Fruit fly (Drosophila melanogaster) whole organism, embryonic: ENCODE results near the gene Usp8.

Experiments
- Ada2b ChIP-seq: fragments of 200-800 bp; sonication (Bioruptor generic); IDR thresholded peaks from 2 replicates; pipeline ENCODE4 v1.3.6; 2022; ENCODE audit warnings: missing biosample characterization, missing genetic modification characterization
- Atf-2 ChIP-seq: fragments of 200-800 bp; sonication (Bioruptor generic); optimal IDR thresholded peaks from 2 replicates; lab custom pipeline; 2016; ENCODE audit warnings: missing biosample characterization, missing genetic modification characterization
- CG10654 ChIP-seq: fragments of 200-800 bp; sonication (Bioruptor generic); optimal IDR thresholded peaks from 2 replicates; lab custom pipeline; 2016; ENCODE audit warnings: missing biosample characterization, missing genetic modification characterization
- CG11085 ChIP-seq: fragments of 200-800 bp; sonication (Bioruptor generic); IDR thresholded peaks from 2 replicates; pipeline ENCODE4 v1.3.6; 2022; ENCODE audit warnings: missing biosample characterization, missing genetic modification characterization
- CG11093 ChIP-seq: fragments of 200-800 bp; sonication (Bioruptor generic); IDR thresholded peaks from 3 replicates; pipeline ENCODE4 v1.3.6; 2022; ENCODE audit warnings: missing biosample characterization, missing genetic modification characterization
- CG12155 ChIP-seq: fragments of 200-800 bp; sonication (Bioruptor generic); optimal IDR thresholded peaks from 3 replicates; lab custom pipeline; 2016; ENCODE audit warnings: missing biosample characterization, missing genetic modification characterization
- CG12769 ChIP-seq: fragments of 200-800 bp; sonication (Bioruptor generic); optimal IDR thresholded peaks from 2 replicates; lab custom pipeline; 2019; ENCODE audit warnings: missing biosample characterization, mild to moderate bottlenecking, missing genetic modification characterization, moderate library complexity
- CG14441 ChIP-seq: fragments of 200-800 bp; sonication (Bioruptor generic); IDR thresholded peaks from 2 replicates; pipeline ENCODE4 v1.3.6; 2022; ENCODE audit warnings: missing biosample characterization, missing genetic modification characterization
- CG14667 ChIP-seq: fragments of 200-800 bp; sonication (Bioruptor generic); IDR thresholded peaks from 2 replicates; pipeline ENCODE4 v1.3.6; 2022; ENCODE audit warnings: missing biosample characterization, missing genetic modification characterization
- CG15601 ChIP-seq: fragments of 200-800 bp; sonication (Bioruptor generic); optimal IDR thresholded peaks from 3 replicates; lab custom pipeline; 2019; ENCODE audit warnings: missing biosample characterization, mild to moderate bottlenecking, missing genetic modification characterization, moderate library complexity
- CG15696 ChIP-seq: fragments of 200-800 bp; sonication (Bioruptor generic); optimal IDR thresholded peaks from 2 replicates; lab custom pipeline; 2019; ENCODE audit warnings: missing biosample characterization, mild to moderate bottlenecking, missing genetic modification characterization, moderate library complexity
- CG16813 ChIP-seq: fragments of 200-800 bp; sonication (Bioruptor generic); IDR thresholded peaks from 3 replicates; pipeline ENCODE4 v1.3.6; 2022; ENCODE audit warnings: missing biosample characterization, missing genetic modification characterization; ENCODE audit not compliant: partially characterized antibody
- CG17186 ChIP-seq: fragments of 200-800 bp; sonication (Bioruptor generic); optimal IDR thresholded peaks from 3 replicates; lab custom pipeline; 2017; ENCODE audit warnings: missing biosample characterization, missing genetic modification reagents, missing genetic modification characterization
- CG17802 ChIP-seq: fragments of 200-800 bp; sonication (Bioruptor generic); optimal IDR thresholded peaks from 2 replicates; lab custom pipeline; 2018; ENCODE audit warnings: missing biosample characterization, mild to moderate bottlenecking, missing genetic modification characterization, moderate library complexity
- CG2875 ChIP-seq: fragments of 200-800 bp; sonication (Bioruptor generic); optimal IDR thresholded peaks from 2 replicates; lab custom pipeline; 2017; ENCODE audit warnings: missing biosample characterization, mild to moderate bottlenecking, missing genetic modification characterization, missing genetic modification reagents
- CG42726 ChIP-seq: fragments of 200-800 bp; sonication (Bioruptor generic); IDR thresholded peaks from 2 replicates; pipeline ENCODE4 v1.3.6; 2022; ENCODE audit warnings: missing biosample characterization, missing genetic modification characterization; ENCODE audit not compliant: partially characterized antibody
- CG4328 ChIP-seq: fragments of 200-800 bp; sonication (Bioruptor generic); optimal IDR thresholded peaks from 3 replicates; lab custom pipeline; 2017; ENCODE audit warnings: missing biosample characterization, missing genetic modification reagents, missing genetic modification characterization
- CG4854 ChIP-seq: fragments of 200-800 bp; sonication (Bioruptor generic); optimal IDR thresholded peaks from 2 replicates; lab custom pipeline; 2016; ENCODE audit warnings: missing biosample characterization, missing genetic modification characterization, inconsistent platforms
- CG6765 ChIP-seq: fragments of 200-800 bp; sonication (Bioruptor generic); optimal IDR thresholded peaks from 3 replicates; lab custom pipeline; 2017; ENCODE audit warnings: missing biosample characterization, mild to moderate bottlenecking, missing genetic modification characterization
- CG7372 ChIP-seq: fragments of 200-800 bp; sonication (Bioruptor generic); IDR thresholded peaks from 2 replicates; pipeline ENCODE4 v1.3.6; 2022; ENCODE audit warnings: missing biosample characterization, missing genetic modification characterization
- CG9727 ChIP-seq: fragments of 200-800 bp; sonication (Bioruptor generic); optimal IDR thresholded peaks from 3 replicates; lab custom pipeline; 2017; ENCODE audit warnings: missing biosample characterization, mild to moderate bottlenecking, missing genetic modification characterization
- CG9876 ChIP-seq: fragments of 200-800 bp; sonication (Bioruptor generic); optimal IDR thresholded peaks from 2 replicates; lab custom pipeline; 2016; ENCODE audit warnings: missing biosample characterization, missing genetic modification characterization
- Ets65A ChIP-seq: fragments of 200-800 bp; sonication (Bioruptor generic); peaks from one replicate; lab custom pipeline; 2016; ENCODE audit warnings: missing biosample characterization, missing genetic modification characterization
- HLH54F ChIP-seq: fragments of 200-800 bp; sonication (Bioruptor generic); optimal IDR thresholded peaks from 3 replicates; lab custom pipeline; 2016; ENCODE audit warnings: missing biosample characterization, missing genetic modification characterization
- Hsf ChIP-seq: fragments of 200-800 bp; sonication (Bioruptor generic); optimal IDR thresholded peaks from 3 replicates; lab custom pipeline; 2016; ENCODE audit warnings: missing biosample characterization, missing genetic modification characterization
- Lpt ChIP-seq: fragments of >200 bp; optimal IDR thresholded peaks from 2 replicates; lab custom pipeline; 2018; ENCODE audit warnings: missing biosample characterization, missing genetic modification characterization
- Mes4 ChIP-seq: fragments of 200-800 bp; sonication (Bioruptor generic); optimal IDR thresholded peaks from 2 replicates; lab custom pipeline; 2016; ENCODE audit warnings: missing biosample characterization, missing genetic modification characterization
- Oaz ChIP-seq: fragments of 200-800 bp; sonication (Bioruptor generic); IDR thresholded peaks from 2 replicates; pipeline ENCODE4 v1.3.6; 2022; ENCODE audit warnings: missing biosample characterization, missing genetic modification characterization
- Rx ChIP-seq: fragments of 200-800 bp; sonication (Bioruptor generic); IDR thresholded peaks from 2 replicates; pipeline ENCODE4 v1.3.6; 2022; ENCODE audit warnings: missing biosample characterization, missing genetic modification characterization
- Sox102F ChIP-seq: fragments of 200-800 bp; sonication (Bioruptor generic); optimal IDR thresholded peaks from 2 replicates; lab custom pipeline; 2018; ENCODE audit warnings: missing biosample characterization, mild to moderate bottlenecking, missing genetic modification characterization, moderate library complexity
- Taf1 ChIP-seq: fragments of 200-800 bp; sonication (Bioruptor generic); IDR thresholded peaks from 2 replicates; pipeline ENCODE4 v1.3.6; 2022; ENCODE audit warnings: missing biosample characterization, missing genetic modification characterization
- Trl ChIP-seq, 3 experiments: fragments of >200 bp in 2 of 3; fragments of 200-800 bp in 1 of 3; sonication (Bioruptor generic) in 1 of 3; optimal IDR thresholded peaks; 2 replicates in 1 of 3; 3 replicates in 2 of 3; lab custom pipeline; 2016 to 2017; ENCODE audit warnings: missing biosample characterization in 1 of 3, missing genetic modification characterization in 1 of 3
- caup ChIP-seq: fragments of 200-800 bp; sonication (Bioruptor generic); optimal IDR thresholded peaks from 3 replicates; lab custom pipeline; 2017; ENCODE audit warnings: missing biosample characterization, mild to moderate bottlenecking, missing genetic modification characterization, moderate library complexity; ENCODE audit not compliant: severe bottlenecking
- crp ChIP-seq, 2 experiments: fragments of 200-800 bp; sonication (Bioruptor generic); optimal IDR thresholded peaks; 2 replicates in 1 of 2; 3 replicates in 1 of 2; lab custom pipeline; 2017; ENCODE audit warnings: missing biosample characterization in 2 of 2, missing genetic modification characterization in 2 of 2, mild to moderate bottlenecking in 1 of 2, moderate library complexity in 1 of 2
- dimm ChIP-seq: fragments of 200-800 bp; sonication (Bioruptor generic); IDR thresholded peaks from 2 replicates; pipeline ENCODE4 v1.3.6; 2022; ENCODE audit warnings: missing biosample characterization, missing genetic modification characterization
- dm ChIP-seq: fragments of 200-800 bp; sonication (Bioruptor generic); optimal IDR thresholded peaks from 3 replicates; lab custom pipeline; 2016; ENCODE audit warnings: missing biosample characterization, missing genetic modification characterization
- en ChIP-seq: fragments of 200-800 bp; sonication (Bioruptor generic); optimal IDR thresholded peaks from 2 replicates; lab custom pipeline; 2016; ENCODE audit warnings: missing biosample characterization, missing genetic modification characterization
- insv ChIP-seq, 2 experiments: fragments of 200-800 bp; sonication (Bioruptor generic); optimal IDR thresholded peaks; 3 replicates each; lab custom pipeline; 2016 to 2018; ENCODE audit warnings: missing biosample characterization in 2 of 2, missing genetic modification characterization in 2 of 2
- lov ChIP-seq, 2 experiments: fragments of 200-800 bp in 1 of 2; fragments of >200 bp in 1 of 2; sonication (Bioruptor generic) in 1 of 2; IDR thresholded peaks in 1 of 2; optimal IDR thresholded peaks in 1 of 2; 2 replicates in 1 of 2; 3 replicates in 1 of 2; pipeline versions ENCODE4 v1.3.6 to Lab custom; 2017 to 2022; ENCODE audit warnings: missing biosample characterization in 1 of 2, missing genetic modification characterization in 1 of 2
- luna ChIP-seq: fragments of 200-800 bp; sonication (Bioruptor generic); optimal IDR thresholded peaks from 2 replicates; lab custom pipeline; 2016; ENCODE audit warnings: missing biosample characterization, missing genetic modification characterization
- onecut ChIP-seq: fragments of 200-800 bp; sonication (Bioruptor generic); IDR thresholded peaks from 2 replicates; pipeline ENCODE4 v1.3.6; 2022; ENCODE audit warnings: missing biosample characterization, missing genetic modification characterization
- p53 ChIP-seq: fragments of 200-800 bp; sonication (Bioruptor generic); optimal IDR thresholded peaks from 2 replicates; lab custom pipeline; 2016; ENCODE audit warnings: missing biosample characterization, missing genetic modification characterization
- pfk ChIP-seq: fragments of 200-800 bp; sonication (Bioruptor generic); optimal IDR thresholded peaks from 2 replicates; lab custom pipeline; 2018; ENCODE audit warnings: missing biosample characterization, mild to moderate bottlenecking, missing genetic modification characterization, moderate library complexity
- repo ChIP-seq: fragments of 200-800 bp; sonication (Bioruptor generic); optimal IDR thresholded peaks from 2 replicates; lab custom pipeline; 2016; ENCODE audit warnings: missing biosample characterization, missing genetic modification characterization
- schlank ChIP-seq: fragments of 200-800 bp; sonication (Bioruptor generic); optimal IDR thresholded peaks from 2 replicates; lab custom pipeline; 2018; ENCODE audit warnings: missing biosample characterization, mild to moderate bottlenecking, missing genetic modification characterization
- so ChIP-seq: fragments of 200-800 bp; sonication (Bioruptor generic); IDR thresholded peaks from 3 replicates; pipeline ENCODE4 v1.3.6; 2022; ENCODE audit warnings: missing biosample characterization, missing genetic modification characterization
- tin ChIP-seq: fragments of 200-800 bp; sonication (Bioruptor generic); optimal IDR thresholded peaks from 3 replicates; lab custom pipeline; 2016; ENCODE audit warnings: missing biosample characterization, missing genetic modification characterization
- ttk ChIP-seq: fragments of 200-800 bp; sonication (Bioruptor generic); IDR thresholded peaks from 2 replicates; pipeline ENCODE4 v2.1.2; 2022; ENCODE audit warnings: missing biosample characterization, missing genetic modification characterization
- tup ChIP-seq: fragments of 200-800 bp; sonication (Bioruptor generic); optimal IDR thresholded peaks from 2 replicates; lab custom pipeline; 2016; ENCODE audit warnings: missing biosample characterization, mild to moderate bottlenecking, missing genetic modification characterization, moderate library complexity
- zfh1 ChIP-seq: fragments of 200-800 bp; sonication (Bioruptor generic); IDR thresholded peaks from 3 replicates; pipeline ENCODE4 v1.3.6; 2022; ENCODE audit warnings: missing biosample characterization, missing genetic modification characterization

Gene Usp8

dm6 chr3R:21097631-21098117 lies 36.4 kb upstream of the Usp8 start, which contains the start of gene RhoGAP93B (continued):
- no peak for TF ChIP-seq schlank (tag; lab: Kevin White, UChicago)
- peak in 1 of 2 experiments; percentile 59 for TF ChIP-seq insv (GFP tag; optimal IDR thresholded peaks at IDR 0.05; lab: Kevin White, UChicago)
- peak; percentile 73 for TF ChIP-seq dimm (GFP tag; lab: Robert Waterston, UW)
- peak; percentile 90 for TF ChIP-seq CG11085 (GFP tag; lab: Robert Waterston, UW)
- peak; percentile 94 for TF ChIP-seq so
- TF ChIP-seq Oaz (GFP tag; lab: Robert Waterston, UW), result peak; percentile 87
- TF ChIP-seq Sox102F (GFP tag; lab: Kevin White, UChicago), result peak; percentile 82
- peak; percentile 81 for TF ChIP-seq Mes4 (GFP tag; lab: Kevin White, UChicago)
- TF ChIP-seq CG4854 (GFP tag; lab: Kevin White, UChicago), result peak; percentile 72
- peak; percentile 91 for TF ChIP-seq CG17186
- peak; percentile 79 for TF ChIP-seq CG12155 (GFP tag; lab: Kevin White, UChicago)
- peak; percentile 90 for TF ChIP-seq CG9727 (GFP tag; lab: Kevin White, UChicago)
- TF ChIP-seq CG42726 (GFP tag; lab: Robert Waterston, UW), result peak; percentile 100
- peak; percentile 56 for TF ChIP-seq p53 (GFP tag; lab: Kevin White, UChicago)
- peak; percentile 85 for TF ChIP-seq zfh1 (GFP tag; lab: Robert Waterston, UW)
- TF ChIP-seq CG14667 (GFP tag; lab: Robert Waterston, UW), result peak; percentile 91
- peak; percentile 76 for TF ChIP-seq repo (GFP tag; lab: Kevin White, UChicago)
- TF ChIP-seq en, result peak; percentile 55
- peak; percentile 72 for TF ChIP-seq Atf-2 (GFP tag; lab: Kevin White, UChicago)
- TF ChIP-seq CG12769 (tag; lab: Kevin White, UChicago), result no peak
- TF ChIP-seq CG7372, result peak; percentile 93
- peak; percentile 90 for TF ChIP-seq CG15696 (tag; lab: Kevin White, UChicago)
- no peak for TF ChIP-seq Trl (optimal IDR thresholded peaks at IDR 0.05; lab: Kevin White, UChicago)
- peak; percentile 86 for TF ChIP-seq Trl (GFP tag; optimal IDR thresholded peaks at IDR 0.05; lab: Kevin White, UChicago)
- TF ChIP-seq CG11093, result peak; percentile 87
- peak; percentile 92 for TF ChIP-seq CG14441 (GFP tag; lab: Robert Waterston, UW)
- peak; percentile 82 for TF ChIP-seq CG10654 (GFP tag; lab: Kevin White, UChicago)
- TF ChIP-seq Ada2b (GFP tag; lab: Robert Waterston, UW), result peak; percentile 90
- peak; percentile 83 for TF ChIP-seq Rx (GFP tag; lab: Robert Waterston, UW)
- no peak for TF ChIP-seq Lpt
- TF ChIP-seq ttk (GFP tag; lab: Robert Waterston, UW), result peak; percentile 89
- peak; percentile 41 for TF ChIP-seq CG2875
- TF ChIP-seq Hsf (GFP tag; lab: Kevin White, UChicago), result peak; percentile 76
- TF ChIP-seq pfk (GFP tag; lab: Kevin White, UChicago), result peak; percentile 33
- peak; percentile 49 for TF ChIP-seq CG17802 (tag; lab: Kevin White, UChicago)
- TF ChIP-seq crp (GFP tag; optimal IDR thresholded peaks at IDR 0.05; lab: Kevin White, UChicago), result peak in 1 of 2 experiments; percentile 44
- TF ChIP-seq Ets65A, result peak; percentile 99
- peak; percentile 100 for TF ChIP-seq CG16813
- peak; percentile 78 for TF ChIP-seq CG15601 (tag; lab: Kevin White, UChicago)
- TF ChIP-seq luna, result peak; percentile 53
- TF ChIP-seq lov (optimal IDR thresholded peaks at IDR 0.05; lab: Kevin White, UChicago), result no peak
- peak; percentile 78; the same call in 1 of the 3 replicates for TF ChIP-seq lov (GFP tag; IDR thresholded peaks at IDR 0.05; lab: Robert Waterston, UW)
- TF ChIP-seq caup (GFP tag; lab: Kevin White, UChicago), result peak; percentile 85
- peak; percentile 80 for TF ChIP-seq Taf1 (GFP tag; lab: Robert Waterston, UW)
- TF ChIP-seq CG4328, result peak; percentile 71
- TF ChIP-seq tin (GFP tag; lab: Kevin White, UChicago), result peak; percentile 78
- TF ChIP-seq CG6765 (GFP tag; lab: Kevin White, UChicago), result peak; percentile 35
- peak; percentile 35 for TF ChIP-seq tup (GFP tag; lab: Kevin White, UChicago)
- peak; percentile 95 for TF ChIP-seq HLH54F (GFP tag; lab: Kevin White, UChicago)
- TF ChIP-seq dm (GFP tag; lab: Kevin White, UChicago), result peak; percentile 90
- peak; percentile 85 for TF ChIP-seq CG9876 (GFP tag; lab: Kevin White, UChicago)
- peak; percentile 76 for TF ChIP-seq onecut (GFP tag; lab: Robert Waterston, UW)
